Fruit fly (Drosophila melanogaster): Measurements from ENCODE around the gene CG33700.

CG33700 gene

dm6 chr3L:9468261-9468890 is 57.0 kb downstream of the CG33700 start (continued):
- TF ChIP-seq CG12769 (tag; optimal IDR thresholded peaks at IDR 0.05) = peak; percentile 27
- no peak for TF ChIP-seq CG2129 (GFP tag; IDR thresholded peaks at IDR 0.05; ENCODE audit: partially characterized antibody)
- peak; percentile 11 for TF ChIP-seq CG9609 (GFP tag; optimal IDR thresholded peaks at IDR 0.05)
- no peak for TF ChIP-seq Mes4 (GFP tag; optimal IDR thresholded peaks at IDR 0.05)
- no peak for TF ChIP-seq mirr (GFP tag; optimal IDR thresholded peaks at IDR 0.05)
- TF ChIP-seq exex (tag; optimal IDR thresholded peaks at IDR 0.05) = no peak
- TF ChIP-seq trem (tag; optimal IDR thresholded peaks at IDR 0.05) = no peak
- TF ChIP-seq chif (GFP tag; optimal IDR thresholded peaks at IDR 0.05) = peak in 1 of 2 experiments; percentile 9
- TF ChIP-seq Sox102F (GFP tag; optimal IDR thresholded peaks at IDR 0.05) = peak; percentile 50
- TF ChIP-seq Tbp (GFP tag; optimal IDR thresholded peaks at IDR 0.05) = no peak
- TF ChIP-seq zen2 (GFP tag; IDR thresholded peaks at IDR 0.05; ENCODE audit: partially characterized antibody) = no peak
- TF ChIP-seq Opbp (GFP tag; IDR thresholded peaks at IDR 0.05; ENCODE audit: partially characterized antibody) = no peak
- TF ChIP-seq Lhr (GFP tag; optimal IDR thresholded peaks at IDR 0.05) = no peak
- no peak for TF ChIP-seq CG4328 (GFP tag; optimal IDR thresholded peaks at IDR 0.05)
- no peak for TF ChIP-seq luna (GFP tag; optimal IDR thresholded peaks at IDR 0.05)
- no peak for TF ChIP-seq CG9797 (GFP tag; optimal IDR thresholded peaks at IDR 0.05)
- TF ChIP-seq D19A (tag; optimal IDR thresholded peaks at IDR 0.05) = peak; percentile 74
- no peak for TF ChIP-seq Stat92E (GFP tag; optimal IDR thresholded peaks at IDR 0.05)
- no peak for TF ChIP-seq CG7271 (tag; optimal IDR thresholded peaks at IDR 0.05)
- no peak for TF ChIP-seq zen (tag; optimal IDR thresholded peaks at IDR 0.05)
- TF ChIP-seq CG8359 (GFP tag; optimal IDR thresholded peaks at IDR 0.05; ENCODE audit: borderline replicate concordance) = no peak
- TF ChIP-seq gcm2 (GFP tag; optimal IDR thresholded peaks at IDR 0.05) = no peak
- TF ChIP-seq bab2 (GFP tag; optimal IDR thresholded peaks at IDR 0.05) = no peak
- TF ChIP-seq eyg (GFP tag; optimal IDR thresholded peaks at IDR 0.05) = no peak
- no peak for TF ChIP-seq odd (GFP tag; optimal IDR thresholded peaks at IDR 0.05)
- no peak for TF ChIP-seq CG15073 (GFP tag; optimal IDR thresholded peaks at IDR 0.05)
- TF ChIP-seq CG1647 (GFP tag; optimal IDR thresholded peaks at IDR 0.05) = no peak
- no peak for TF ChIP-seq Hr78 (GFP tag; optimal IDR thresholded peaks at IDR 0.05)
- no peak for TF ChIP-seq ham (GFP tag; IDR thresholded peaks at IDR 0.05)
- TF ChIP-seq TFAM (GFP tag; optimal IDR thresholded peaks at IDR 0.05) = no peak
- peak; percentile 14 for TF ChIP-seq Max (GFP tag; optimal IDR thresholded peaks at IDR 0.05)
- peak; percentile 37 for TF ChIP-seq Hsf (GFP tag; optimal IDR thresholded peaks at IDR 0.05)
- TF ChIP-seq org-1 (GFP tag; optimal IDR thresholded peaks at IDR 0.05) = no peak
- TF ChIP-seq CG8478 (optimal IDR thresholded peaks at IDR 0.05) = no peak
- no peak for TF ChIP-seq kay (GFP tag; optimal IDR thresholded peaks at IDR 0.05)
- no peak for TF ChIP-seq Pdp1 (GFP tag; optimal IDR thresholded peaks at IDR 0.05)
- no peak for TF ChIP-seq CG1602 (GFP tag; optimal IDR thresholded peaks at IDR 0.05)
- TF ChIP-seq nmo (GFP tag; optimal IDR thresholded peaks at IDR 0.05) = peak; percentile 38
- peak; percentile 1 for TF ChIP-seq Hr3 (GFP tag; optimal IDR thresholded peaks at IDR 0.05)
- peak; percentile 31 for TF ChIP-seq Oli (tag; optimal IDR thresholded peaks at IDR 0.05)
- no peak for TF ChIP-seq E2f2 (GFP tag; IDR thresholded peaks at IDR 0.05)
- TF ChIP-seq Dip3 (GFP tag; optimal IDR thresholded peaks at IDR 0.05) = no peak
- peak in 1 of 2 experiments; percentile 17 for TF ChIP-seq Eip74EF (GFP tag; optimal IDR thresholded peaks at IDR 0.05)
- 0 out of 3 replicates have a peak, but pooled peaks have one; percentile 33 for TF ChIP-seq hb (GFP tag; IDR thresholded peaks at IDR 0.05; ENCODE audit: partially characterized antibody)
- peak; percentile 7 for TF ChIP-seq NfI (GFP tag; optimal IDR thresholded peaks at IDR 0.05)
- TF ChIP-seq CG7839 (tag; optimal IDR thresholded peaks at IDR 0.05) = peak; percentile 62
- TF ChIP-seq BEAF-32 (GFP tag; optimal IDR thresholded peaks at IDR 0.05) = no peak
- no peak for TF ChIP-seq CG14860 (GFP tag; IDR thresholded peaks at IDR 0.05; ENCODE audit: partially characterized antibody)
- no peak for TF ChIP-seq CG12299 (tag; optimal IDR thresholded peaks at IDR 0.05)

All from whole organism, embryonic.